Fruit fly (Drosophila melanogaster) whole organism, prepupa: Measurements from ENCODE around the gene CG18596.

ENCODE experiments used
- Blimp-1 ChIP-seq: fragments of 200-800 bp; sonication (Bioruptor generic); optimal IDR thresholded peaks from 3 replicates; lab custom pipeline; 2017; ENCODE audit warnings: missing biosample characterization, missing genetic modification characterization, mild to moderate bottlenecking, moderate library complexity, missing genetic modification reagents
- CG10631 ChIP-seq: fragments of 200-800 bp; sonication (Bioruptor generic); optimal IDR thresholded peaks from 2 replicates; lab custom pipeline; 2016; ENCODE audit warnings: missing biosample characterization, missing genetic modification characterization
- CG10669 ChIP-seq: fragments of 200-800 bp; sonication (Bioruptor generic); optimal IDR thresholded peaks from 3 replicates; lab custom pipeline; 2018; ENCODE audit warnings: missing biosample characterization, mild to moderate bottlenecking, missing genetic modification characterization, moderate library complexity
- CG11294 ChIP-seq: fragments of 200-800 bp; sonication (Bioruptor generic); IDR thresholded peaks from 2 replicates; pipeline ENCODE4 v1.3.6; 2022; ENCODE audit warnings: missing biosample characterization, missing genetic modification characterization
- CG11762 ChIP-seq: fragments of 200-800 bp; sonication (Bioruptor generic); optimal IDR thresholded peaks from 3 replicates; lab custom pipeline; 2016; ENCODE audit warnings: missing biosample characterization, missing genetic modification characterization; ENCODE audit not compliant: insufficient read depth
- CG15336 ChIP-seq: fragments of 200-800 bp; sonication (Bioruptor generic); IDR thresholded peaks from 2 replicates; pipeline ENCODE4 v1.3.6; 2022; ENCODE audit warnings: missing biosample characterization, missing genetic modification characterization
- CG1621 ChIP-seq: fragments of 200-800 bp; sonication (Bioruptor generic); optimal IDR thresholded peaks from 3 replicates; lab custom pipeline; 2018; ENCODE audit warnings: missing biosample characterization, mild to moderate bottlenecking, missing genetic modification characterization
- CG3032 ChIP-seq: fragments of 200-800 bp; optimal IDR thresholded peaks from 2 replicates; lab custom pipeline; 2019; ENCODE audit warnings: missing biosample characterization, mild to moderate bottlenecking, missing genetic modification characterization, moderate library complexity
- CG31627 ChIP-seq: fragments of 200-800 bp; sonication (Bioruptor generic); optimal IDR thresholded peaks from 3 replicates; lab custom pipeline; 2016; ENCODE audit warnings: missing biosample characterization, missing genetic modification characterization
- CG32006 ChIP-seq: fragments of 200-800 bp; sonication (Bioruptor generic); optimal IDR thresholded peaks from 3 replicates; lab custom pipeline; 2017; ENCODE audit warnings: missing biosample characterization, mild to moderate bottlenecking, missing genetic modification characterization
- CG3919 ChIP-seq: fragments of 200-800 bp; sonication (Bioruptor generic); optimal IDR thresholded peaks from 3 replicates; lab custom pipeline; 2016; ENCODE audit warnings: missing biosample characterization, missing genetic modification characterization
- CG4318 ChIP-seq: fragments of 200-800 bp; sonication (Bioruptor generic); optimal IDR thresholded peaks from 3 replicates; lab custom pipeline; 2017; ENCODE audit warnings: missing biosample characterization, mild to moderate bottlenecking, missing genetic modification characterization
- CG6163 ChIP-seq: fragments of 200-800 bp; sonication (Bioruptor generic); IDR thresholded peaks from 3 replicates; pipeline ENCODE4 v1.3.6; 2022; ENCODE audit warnings: missing biosample characterization, missing genetic modification characterization
- CG6276 ChIP-seq: fragments of 200-800 bp; sonication (Bioruptor generic); optimal IDR thresholded peaks from 2 replicates; lab custom pipeline; 2017; ENCODE audit warnings: missing biosample characterization, mild to moderate bottlenecking, missing genetic modification characterization
- CG6792 ChIP-seq: fragments of 200-800 bp; sonication (Bioruptor generic); optimal IDR thresholded peaks from 3 replicates; lab custom pipeline; 2016; ENCODE audit warnings: missing biosample characterization, missing genetic modification characterization
- CG6854 ChIP-seq: fragments of 200-800 bp; sonication (Bioruptor generic); optimal IDR thresholded peaks from 2 replicates; lab custom pipeline; 2017; ENCODE audit warnings: missing biosample characterization, mild to moderate bottlenecking, missing genetic modification characterization
- CG7368 ChIP-seq: fragments of 200-800 bp; sonication (Bioruptor generic); optimal IDR thresholded peaks from 3 replicates; lab custom pipeline; 2016; ENCODE audit warnings: missing biosample characterization, missing genetic modification characterization
- CG8119 ChIP-seq: fragments of 200-800 bp; sonication (Bioruptor generic); IDR thresholded peaks from 3 replicates; pipeline ENCODE4 v1.3.6; 2022; ENCODE audit warnings: missing biosample characterization, missing genetic modification characterization
- CG8632 ChIP-seq: fragments of 200-800 bp; sonication (Bioruptor generic); optimal IDR thresholded peaks from 3 replicates; lab custom pipeline; 2016; ENCODE audit warnings: missing biosample characterization, missing genetic modification characterization
- CG9139 ChIP-seq: fragments of 200-800 bp; sonication (Bioruptor generic); optimal IDR thresholded peaks from 3 replicates; lab custom pipeline; 2017; ENCODE audit warnings: missing biosample characterization, mild to moderate bottlenecking, missing genetic modification characterization
- Eip75B ChIP-seq: fragments of 200-800 bp; sonication (Bioruptor generic); optimal IDR thresholded peaks from 3 replicates; lab custom pipeline; 2016; ENCODE audit warnings: missing biosample characterization, missing genetic modification characterization
- Eip78C ChIP-seq: fragments of 200-800 bp; sonication (Bioruptor generic); peaks from one replicate; lab custom pipeline; 2016; ENCODE audit warnings: missing biosample characterization, missing genetic modification characterization
- Eip93F ChIP-seq: fragments of 200-800 bp; sonication (Bioruptor generic); optimal IDR thresholded peaks from 2 replicates; lab custom pipeline; 2016; ENCODE audit warnings: missing biosample characterization, mild to moderate bottlenecking, missing genetic modification characterization
- Ets21C ChIP-seq: fragments of 200-800 bp; sonication (Bioruptor generic); optimal IDR thresholded peaks from 3 replicates; lab custom pipeline; 2016; ENCODE audit warnings: missing biosample characterization, missing genetic modification characterization
- Ets96B ChIP-seq: fragments of 200-800 bp; optimal IDR thresholded peaks from 2 replicates; lab custom pipeline; 2019; ENCODE audit warnings: missing biosample characterization, mild to moderate bottlenecking, missing genetic modification characterization, moderate library complexity
- Gug ChIP-seq: fragments of 200-800 bp; sonication (Bioruptor generic); IDR thresholded peaks from 2 replicates; pipeline ENCODE4 v1.3.6; 2022; ENCODE audit warnings: missing biosample characterization, missing genetic modification characterization
- Hr38 ChIP-seq: sonication (Bioruptor generic); optimal IDR thresholded peaks from 2 replicates; lab custom pipeline; 2016; ENCODE audit warnings: missing biosample characterization, missing genetic modification characterization
- Hr39 ChIP-seq: fragments of 200-800 bp; sonication (Bioruptor generic); optimal IDR thresholded peaks from 2 replicates; lab custom pipeline; 2016; ENCODE audit warnings: missing biosample characterization, missing genetic modification characterization
- Hr4 ChIP-seq: fragments of 200-800 bp; sonication (Bioruptor generic); optimal IDR thresholded peaks from 3 replicates; lab custom pipeline; 2016; ENCODE audit warnings: missing biosample characterization, missing genetic modification characterization
- Lpt ChIP-seq: fragments of 200-800 bp; sonication (Bioruptor generic); optimal IDR thresholded peaks from 3 replicates; lab custom pipeline; 2016; ENCODE audit warnings: missing biosample characterization, missing genetic modification characterization
- Met ChIP-seq: fragments of 200-800 bp; sonication (Bioruptor generic); optimal IDR thresholded peaks from 3 replicates; lab custom pipeline; 2016; ENCODE audit warnings: missing biosample characterization, missing genetic modification characterization
- OdsH ChIP-seq: fragments of 200-800 bp; sonication (Bioruptor generic); optimal IDR thresholded peaks from 3 replicates; lab custom pipeline; 2016; ENCODE audit warnings: missing biosample characterization, missing genetic modification characterization
- Smox ChIP-seq: fragments of 200-800 bp; sonication (Bioruptor generic); optimal IDR thresholded peaks from 3 replicates; lab custom pipeline; 2016; ENCODE audit warnings: missing biosample characterization, missing genetic modification characterization
- Sox102F ChIP-seq: fragments of 200-800 bp; sonication (Bioruptor generic); optimal IDR thresholded peaks from 2 replicates; lab custom pipeline; 2016; ENCODE audit warnings: missing biosample characterization, mild to moderate bottlenecking, missing genetic modification characterization
- Sox14 ChIP-seq: fragments of 200-800 bp; sonication (Bioruptor generic); optimal IDR thresholded peaks from 3 replicates; lab custom pipeline; 2016; ENCODE audit warnings: missing biosample characterization, missing genetic modification characterization
- Sox15 ChIP-seq: fragments of 200-800 bp; sonication (Bioruptor generic); optimal IDR thresholded peaks from 3 replicates; lab custom pipeline; 2016; ENCODE audit warnings: missing biosample characterization, missing genetic modification characterization
- achi ChIP-seq: fragments of 200-800 bp; sonication (Bioruptor generic); optimal IDR thresholded peaks from 3 replicates; lab custom pipeline; 2016; ENCODE audit warnings: missing biosample characterization, missing genetic modification characterization
- acj6 ChIP-seq: fragments of 200-800 bp; sonication (Bioruptor generic); optimal IDR thresholded peaks from 3 replicates; lab custom pipeline; 2016; ENCODE audit warnings: missing biosample characterization, missing genetic modification characterization
- cyc ChIP-seq: fragments of 200-800 bp; sonication (Bioruptor generic); optimal IDR thresholded peaks from 3 replicates; lab custom pipeline; 2016; ENCODE audit warnings: missing biosample characterization, missing genetic modification characterization
- dac ChIP-seq: fragments of 200-800 bp; sonication (Bioruptor generic); optimal IDR thresholded peaks from 2 replicates; lab custom pipeline; 2017; ENCODE audit warnings: missing biosample characterization, mild to moderate bottlenecking, missing genetic modification characterization
- dsx ChIP-seq: fragments of 200-800 bp; optimal IDR thresholded peaks from 3 replicates; lab custom pipeline; 2019; ENCODE audit warnings: missing biosample characterization, mild to moderate bottlenecking, missing genetic modification characterization, moderate library complexity; ENCODE audit not compliant: poor library complexity, severe bottlenecking
- eg ChIP-seq: fragments of 200-800 bp; sonication (Bioruptor generic); IDR thresholded peaks from 3 replicates; pipeline ENCODE4 v1.3.6; 2022; ENCODE audit warnings: missing biosample characterization, missing genetic modification characterization
- esn ChIP-seq: fragments of 200-800 bp; sonication (Bioruptor generic); optimal IDR thresholded peaks from 2 replicates; lab custom pipeline; 2016; ENCODE audit warnings: missing biosample characterization, mild to moderate bottlenecking, missing genetic modification characterization, moderate library complexity
- fd59A ChIP-seq: fragments of 200-800 bp; sonication (Bioruptor generic); optimal IDR thresholded peaks from 2 replicates; lab custom pipeline; 2017; ENCODE audit warnings: missing biosample characterization, mild to moderate bottlenecking, missing genetic modification characterization, missing genetic modification reagents
- fd85E ChIP-seq: fragments of 200-800 bp; sonication (Bioruptor generic); optimal IDR thresholded peaks from 3 replicates; lab custom pipeline; 2016; ENCODE audit warnings: missing biosample characterization, missing genetic modification characterization
- lz ChIP-seq: fragments of 200-800 bp; sonication (Bioruptor generic); optimal IDR thresholded peaks from 3 replicates; lab custom pipeline; 2016; ENCODE audit warnings: missing biosample characterization, missing genetic modification characterization
- net ChIP-seq: fragments of 200-800 bp; sonication (Bioruptor generic); optimal IDR thresholded peaks from 3 replicates; lab custom pipeline; 2016; ENCODE audit warnings: missing biosample characterization, missing genetic modification characterization
- pdm3 ChIP-seq: fragments of 200-800 bp; sonication (Bioruptor generic); optimal IDR thresholded peaks from 3 replicates; lab custom pipeline; 2016; ENCODE audit warnings: missing biosample characterization, missing genetic modification characterization
- spab ChIP-seq: fragments of 200-800 bp; sonication (Bioruptor generic); optimal IDR thresholded peaks from 2 replicates; lab custom pipeline; 2017; ENCODE audit warnings: missing biosample characterization, mild to moderate bottlenecking, missing genetic modification characterization, missing genetic modification reagents
- ss ChIP-seq, 2 experiments: fragments of 200-800 bp; sonication (Bioruptor generic); optimal IDR thresholded peaks; 2 replicates in 1 of 2; 3 replicates in 1 of 2; lab custom pipeline; 2017 to 2018; ENCODE audit warnings: mild to moderate bottlenecking in 2 of 2, missing biosample characterization in 2 of 2, missing genetic modification characterization in 2 of 2, moderate library complexity in 1 of 2
- svp ChIP-seq: fragments of 200-800 bp; sonication (Bioruptor generic); peaks from one replicate; lab custom pipeline; 2016; ENCODE audit warnings: missing biosample characterization, missing genetic modification characterization
- topi ChIP-seq: fragments of 200-800 bp; sonication (Bioruptor generic); optimal IDR thresholded peaks from 3 replicates; lab custom pipeline; 2016; ENCODE audit warnings: missing biosample characterization, missing genetic modification characterization
- vri ChIP-seq: fragments of 200-800 bp; sonication (Bioruptor generic); optimal IDR thresholded peaks from 3 replicates; lab custom pipeline; 2016; ENCODE audit warnings: missing biosample characterization, mild to moderate bottlenecking, missing genetic modification characterization

CG18596 gene

dm6 chr3R:22421618-22422017 lies 45.9 kb downstream of the CG18596 start:
- TF ChIP-seq svp (GFP tag; lab: Kevin White, UChicago), result peak; percentile 95
- TF ChIP-seq fd85E (GFP tag; lab: Kevin White, UChicago), result no peak
- TF ChIP-seq CG6792 (GFP tag; lab: Kevin White, UChicago), result peak; percentile 80
- peak; percentile 86 for TF ChIP-seq esn (GFP tag; lab: Kevin White, UChicago)
- peak; percentile 61 for TF ChIP-seq CG3032 (tag; lab: Kevin White, UChicago)
- no peak for TF ChIP-seq dac (GFP tag; lab: Kevin White, UChicago)
- peak; percentile 85 for TF ChIP-seq Eip75B (GFP tag; lab: Kevin White, UChicago)
- TF ChIP-seq CG8632 (GFP tag; lab: Kevin White, UChicago), result peak; percentile 71
- no peak for TF ChIP-seq CG32006 (GFP tag; lab: Kevin White, UChicago)
- no peak for TF ChIP-seq spab (GFP tag; lab: Kevin White, UChicago)
- TF ChIP-seq Lpt (GFP tag; lab: Kevin White, UChicago), result no peak
- TF ChIP-seq dsx, result no peak
- no peak for TF ChIP-seq Hr38 (GFP tag; lab: Kevin White, UChicago)
- TF ChIP-seq CG3919, result peak; percentile 74
- TF ChIP-seq ss (GFP tag; optimal IDR thresholded peaks at IDR 0.05; lab: Kevin White, UChicago), result peak in 1 of 2 experiments; percentile 39
- peak; percentile 24 for TF ChIP-seq Eip93F (GFP tag; lab: Kevin White, UChicago)
- TF ChIP-seq CG4318 (GFP tag; lab: Kevin White, UChicago), result no peak
- TF ChIP-seq pdm3, result peak; percentile 77
- peak; percentile 87 for TF ChIP-seq CG31627 (GFP tag; lab: Kevin White, UChicago)
- TF ChIP-seq Hr39 (GFP tag; lab: Kevin White, UChicago), result peak; percentile 86
- TF ChIP-seq Gug, result peak; percentile 41; the same call in 1 of the 2 replicates
- TF ChIP-seq CG15336 (GFP tag; lab: Robert Waterston, UW), result peak; percentile 82; the same call in 1 of the 2 replicates
- peak; percentile 47 for TF ChIP-seq Sox15 (GFP tag; lab: Kevin White, UChicago)
- peak; percentile 24 for TF ChIP-seq CG11762 (GFP tag; lab: Kevin White, UChicago)
- peak; percentile 86 for TF ChIP-seq CG6163 (GFP tag; lab: Robert Waterston, UW)
- TF ChIP-seq vri (GFP tag; lab: Kevin White, UChicago), result peak; percentile 45
- peak; percentile 55 for TF ChIP-seq Ets96B (tag; lab: Kevin White, UChicago)
- no peak for TF ChIP-seq CG6276 (GFP tag; lab: Kevin White, UChicago)
- TF ChIP-seq topi (GFP tag; lab: Kevin White, UChicago), result peak; percentile 83
- peak; percentile 82 for TF ChIP-seq lz (GFP tag; lab: Kevin White, UChicago)
- peak; percentile 35; the same call in 1 of the 2 replicates for TF ChIP-seq CG11294 (GFP tag; lab: Robert Waterston, UW)
- TF ChIP-seq CG1621, result no peak
- TF ChIP-seq acj6 (GFP tag; lab: Kevin White, UChicago), result peak; percentile 72
- peak; percentile 69 for TF ChIP-seq achi (GFP tag; lab: Kevin White, UChicago)
- peak; percentile 79 for TF ChIP-seq Smox (GFP tag; lab: Kevin White, UChicago)
- TF ChIP-seq Sox14 (GFP tag; lab: Kevin White, UChicago), result peak; percentile 75
- no peak for TF ChIP-seq CG9139 (GFP tag; lab: Kevin White, UChicago)
- TF ChIP-seq Ets21C (GFP tag; lab: Kevin White, UChicago), result peak; percentile 73
- peak; percentile 88 for TF ChIP-seq Eip78C (GFP tag; lab: Kevin White, UChicago)
- peak; percentile 84 for TF ChIP-seq cyc (GFP tag; lab: Kevin White, UChicago)
- TF ChIP-seq CG8119 (GFP tag; lab: Robert Waterston, UW), result peak; percentile 59; the same call in 2 of the 3 replicates
- TF ChIP-seq Sox102F (GFP tag; lab: Kevin White, UChicago), result peak; percentile 80
- no peak for TF ChIP-seq Hr4 (GFP tag; lab: Kevin White, UChicago)
- no peak for TF ChIP-seq CG10631 (GFP tag; lab: Kevin White, UChicago)
- TF ChIP-seq eg (GFP tag; lab: Robert Waterston, UW), result peak; percentile 88
- TF ChIP-seq fd59A (GFP tag; lab: Kevin White, UChicago), result no peak
- TF ChIP-seq OdsH (GFP tag; lab: Kevin White, UChicago), result no peak
- TF ChIP-seq Blimp-1 (GFP tag; lab: Kevin White, UChicago), result peak; percentile 33
- no peak for TF ChIP-seq CG7368
- TF ChIP-seq CG6854 (GFP tag; lab: Kevin White, UChicago), result no peak
- TF ChIP-seq Met (GFP tag; lab: Kevin White, UChicago), result peak; percentile 84
- TF ChIP-seq net (GFP tag; lab: Kevin White, UChicago), result peak; percentile 61
- TF ChIP-seq CG10669 (GFP tag; lab: Kevin White, UChicago), result peak; percentile 23
